Fruit fly (Drosophila melanogaster): ENCODE data around the gene Task6.
A peak's percentile ranks its signal among the peaks of the same experiment; 100 is the strongest.

DNA sequence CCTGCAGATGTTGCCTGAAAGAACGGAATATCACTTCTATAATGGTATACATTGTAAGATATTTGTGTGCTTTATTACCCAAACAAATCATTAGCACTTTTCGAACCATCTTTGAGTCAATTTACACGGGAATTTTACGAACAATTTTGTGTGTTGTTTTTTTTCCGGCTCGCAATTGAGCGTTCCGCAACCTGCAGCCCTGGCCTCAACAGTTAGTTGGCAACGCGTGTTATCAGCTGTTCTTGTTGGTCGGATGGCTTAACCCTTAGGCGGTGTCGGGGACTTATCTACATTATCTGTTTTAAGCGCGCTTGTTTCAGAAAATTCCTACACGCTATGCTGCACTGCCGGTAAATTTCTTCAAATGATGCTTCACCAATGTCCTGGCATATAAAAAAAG, 36.3 kb upstream of the Task6 start:
- TF ChIP-seq EcR (GFP tag; optimal IDR thresholded peaks at IDR 0.05): no peak
- TF ChIP-seq gl (tag; optimal IDR thresholded peaks at IDR 0.05): peak; percentile 16
- TF ChIP-seq CG12605 (GFP tag; IDR thresholded peaks at IDR 0.05): 0 out of 2 replicates have a peak, but pooled peaks have one; percentile 30

All from whole organism, pupa.